Worm (Caenorhabditis elegans) whole organism, early embryonic: Measurements from ENCODE around the gene str-2.

Source experiments
- B0310.2 ChIP-seq: sonication (generic microtip); optimal IDR thresholded peaks from 2 replicates; lab custom pipeline; 2016; ENCODE audit warnings: mild to moderate bottlenecking, missing genetic modification characterization, missing compliant biosample characterization
- aly-1 ChIP-seq: sonication (generic microtip); optimal IDR thresholded peaks from 2 replicates; lab custom pipeline; 2016; ENCODE audit warnings: missing genetic modification characterization, missing compliant biosample characterization
- ama-1 ChIP-seq: fragments of 150-350 bp; optimal IDR thresholded peaks from 2 replicates; lab custom pipeline; 2014
- ets-7 ChIP-seq: sonication (generic microtip); optimal IDR thresholded peaks from 2 replicates; lab custom pipeline; 2016; ENCODE audit warnings: missing genotype, missing genetic modification characterization, missing compliant biosample characterization
- flt-1 ChIP-seq: fragments of 200-800 bp; sonication (Bioruptor generic); IDR thresholded peaks from 2 replicates; pipeline ENCODE4 v1.3.6; 2022; ENCODE audit warnings: missing genetic modification characterization, missing compliant biosample characterization
- hmbx-1 ChIP-seq: sonication (generic microtip); optimal IDR thresholded peaks from 2 replicates; lab custom pipeline; 2016; ENCODE audit warnings: mild to moderate bottlenecking, missing genetic modification characterization, missing compliant biosample characterization
- hmg-4 ChIP-seq: fragments of 200-800 bp; sonication (Bioruptor generic); optimal IDR thresholded peaks from 2 replicates; lab custom pipeline; 2018; ENCODE audit warnings: mild to moderate bottlenecking, missing genetic modification characterization, missing compliant biosample characterization
- hnd-1 ChIP-seq: sonication (generic microtip); optimal IDR thresholded peaks from 2 replicates; lab custom pipeline; 2016; ENCODE audit warnings: missing genetic modification characterization, missing compliant biosample characterization
- pes-1 ChIP-seq: fragments of 200-800 bp; sonication (Bioruptor generic); IDR thresholded peaks from 2 replicates; pipeline ENCODE4 v1.3.6; 2022; ENCODE audit warnings: missing genetic modification reagents, missing genetic modification characterization, missing compliant biosample characterization
- scrt-1 ChIP-seq: fragments of 200-800 bp; sonication (Bioruptor generic); IDR thresholded peaks from 2 replicates; pipeline ENCODE4 v1.3.6; 2022; ENCODE audit warnings: missing genetic modification characterization, missing compliant biosample characterization
- tbx-37 ChIP-seq: fragments of 200-800 bp; sonication (Bioruptor generic); conservative IDR thresholded peaks from 2 replicates; pipeline ENCODE4 v1.3.6; 2022; ENCODE audit warnings: missing genetic modification reagents, missing genetic modification characterization, missing compliant biosample characterization
- tra-4 ChIP-seq: sonication (generic microtip); optimal IDR thresholded peaks from 2 replicates; lab custom pipeline; 2017; ENCODE audit warnings: missing genetic modification characterization, missing compliant biosample characterization

DNA sequence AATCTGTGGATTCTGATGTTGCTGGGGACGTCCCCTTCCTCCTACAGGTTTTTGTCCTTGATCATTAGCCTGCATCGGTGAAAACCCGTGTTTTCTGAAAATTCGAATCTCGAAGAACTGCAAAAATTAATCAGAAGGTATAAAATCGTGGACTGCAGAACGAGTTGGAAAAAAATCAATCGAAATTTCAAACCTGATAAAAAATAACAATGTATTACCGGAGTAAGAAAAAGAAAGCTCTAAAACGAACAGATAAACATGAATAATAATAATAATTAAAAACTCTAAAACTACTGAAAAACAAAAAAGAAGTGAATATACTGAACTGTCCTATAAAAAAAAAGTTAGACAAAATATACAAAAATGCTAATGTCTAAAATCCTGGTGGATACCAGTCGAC is 41.1 kb downstream of the str-2 start, which contains the start of gene F46B6.5:
- no peak for TF ChIP-seq tra-4 (tag; lab: Kevin White, UChicago)
- no peak for TF ChIP-seq hmbx-1
- TF ChIP-seq hmg-4 (GFP tag; lab: Kevin White, UChicago) = no peak
- no peak for TF ChIP-seq flt-1 (GFP tag; lab: Robert Waterston, UW)
- TF ChIP-seq ama-1 = no peak
- no peak for TF ChIP-seq aly-1
- no peak for TF ChIP-seq hnd-1 (tag; lab: Kevin White, UChicago)
- TF ChIP-seq pes-1 (GFP tag; lab: Robert Waterston, UW) = no peak
- TF ChIP-seq B0310.2 (tag; lab: Kevin White, UChicago) = no peak
- TF ChIP-seq tbx-37 (GFP tag; lab: Robert Waterston, UW) = no peak
- TF ChIP-seq scrt-1 (GFP tag; lab: Robert Waterston, UW) = no peak
- no peak for TF ChIP-seq ets-7 (tag; lab: Kevin White, UChicago)
